Fruit fly (Drosophila melanogaster): ENCODE results near the gene CG43153.

DNA sequence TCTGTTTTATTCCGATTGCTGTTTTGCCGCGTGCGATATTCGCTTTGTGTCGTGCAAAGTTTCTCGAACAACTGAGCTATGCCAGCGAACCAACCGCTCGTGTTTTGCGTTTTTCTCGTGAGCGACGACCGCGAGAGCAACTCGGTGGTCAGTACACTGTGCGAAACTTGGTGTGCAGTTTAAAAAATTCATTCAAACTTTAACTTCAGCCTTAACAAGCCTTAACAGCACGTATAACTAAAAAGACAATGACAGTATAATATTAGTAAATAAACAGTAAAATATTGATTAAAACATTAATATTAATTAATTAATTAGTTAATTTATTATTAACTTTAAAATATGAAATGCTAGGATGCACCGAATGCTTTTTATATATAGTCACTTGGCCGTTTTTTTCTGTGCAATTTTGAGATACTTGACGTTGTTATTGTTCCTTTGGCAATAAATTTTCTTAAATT lies 5.6 kb upstream of the CG43153 start, which contains the start of gene CG31705:
- TF ChIP-seq CG7101 (tag; optimal IDR thresholded peaks at IDR 0.05) (peak; percentile 60), ovo (GFP tag; optimal IDR thresholded peaks at IDR 0.05) (no peak), pad (GFP tag; optimal IDR thresholded peaks at IDR 0.05) (peak; percentile 45), CG12768 (GFP tag; optimal IDR thresholded peaks at IDR 0.05) (peak; percentile 75), Hr96 (GFP tag; optimal IDR thresholded peaks at IDR 0.05) (no peak), bab1 (GFP tag; optimal IDR thresholded peaks at IDR 0.05) (peak; percentile 78), CG5204 (GFP tag; optimal IDR thresholded peaks at IDR 0.05) (no peak), toe (GFP tag; optimal IDR thresholded peaks at IDR 0.05) (peak; percentile 38), Clk (GFP tag; optimal IDR thresholded peaks at IDR 0.05) (no peak), CG1620 (GFP tag; optimal IDR thresholded peaks at IDR 0.05) (no peak), kay (GFP tag; ENCODE audit: borderline replicate concordance) (peak; percentile 21), CG14711 (tag; optimal IDR thresholded peaks at IDR 0.05) (peak; percentile 31), cnc (optimal IDR thresholded peaks at IDR 0.05) (no peak)

Measured in whole organism, adult.